Worm (Caenorhabditis elegans) whole organism, young adult: ENCODE data around the gene F22E5.2.
"Not testable (repeated sequence)": the region's sequence is repeated elsewhere in the genome, so short reads cannot be mapped to it uniquely, and the experiment has no call there.

Experiments
- B0019.2 ChIP-seq: fragments of 200-800 bp; sonication (Bioruptor generic); conservative IDR thresholded peaks from 2 replicates; pipeline ENCODE4 v1.3.6; 2022; ENCODE audit warnings: missing genetic modification reagents, missing genetic modification characterization, missing compliant biosample characterization
- B0035.1 ChIP-seq: sonication (generic microtip); optimal IDR thresholded peaks from 2 replicates; lab custom pipeline; 2016; ENCODE audit warnings: missing genetic modification characterization, mild to moderate bottlenecking, missing compliant biosample characterization, missing genotype, missing genetic modification reagents
- C06A6.2 ChIP-seq: fragments of 200-800 bp; sonication (Bioruptor generic); conservative IDR thresholded peaks from 2 replicates; pipeline ENCODE4 v1.3.6; 2022; ENCODE audit warnings: missing genetic modification characterization, missing compliant biosample characterization
- C17E4.6 ChIP-seq: fragments of 200-800 bp; sonication (Bioruptor generic); IDR thresholded peaks from 2 replicates; pipeline ENCODE4 v1.3.6; 2022; ENCODE audit warnings: missing genetic modification reagents, missing genetic modification characterization, missing compliant biosample characterization
- D2030.7 ChIP-seq: fragments of 200-800 bp; sonication (Bioruptor generic); IDR thresholded peaks from 2 replicates; pipeline ENCODE4 v1.3.6; 2022; ENCODE audit warnings: missing genetic modification reagents, missing genetic modification characterization, missing compliant biosample characterization
- F22D6.2 ChIP-seq: sonication (generic microtip); optimal IDR thresholded peaks from 2 replicates; lab custom pipeline; 2016; ENCODE audit warnings: mild to moderate bottlenecking, missing genetic modification characterization, missing compliant biosample characterization
- F37B4.10 ChIP-seq: fragments of 200-800 bp; sonication (Bioruptor generic); IDR thresholded peaks from 2 replicates; pipeline ENCODE4 v1.3.6; 2022; ENCODE audit warnings: missing genetic modification characterization, missing compliant biosample characterization
- F52B5.7 ChIP-seq: sonication (generic microtip); optimal IDR thresholded peaks from 2 replicates; lab custom pipeline; 2016; ENCODE audit warnings: mild to moderate bottlenecking, missing genetic modification characterization, missing compliant biosample characterization
- K12H6.12 ChIP-seq: fragments of 200-800 bp; sonication (Bioruptor generic); optimal IDR thresholded peaks from 2 replicates; lab custom pipeline; 2018; ENCODE audit warnings: mild to moderate bottlenecking, missing genetic modification characterization, missing compliant biosample characterization
- Y79H2A.3 ChIP-seq: fragments of 200-800 bp; sonication (Bioruptor generic); conservative IDR thresholded peaks from 2 replicates; pipeline ENCODE4 v1.3.6; 2022; ENCODE audit warnings: missing genetic modification reagents, missing genetic modification characterization, missing compliant biosample characterization
- akir-1 ChIP-seq: fragments of 200-800 bp; sonication (Bioruptor generic); optimal IDR thresholded peaks from 2 replicates; lab custom pipeline; 2018; ENCODE audit warnings: mild to moderate bottlenecking, missing genetic modification characterization, moderate library complexity, missing compliant biosample characterization
- attf-5 ChIP-seq: fragments of 200-800 bp; sonication (Bioruptor generic); optimal IDR thresholded peaks from 2 replicates; lab custom pipeline; 2018; ENCODE audit warnings: mild to moderate bottlenecking, missing genetic modification characterization, missing compliant biosample characterization
- cebp-1 ChIP-seq, 2 experiments: fragments of 200-800 bp in 1 of 2; sonication (Bioruptor generic) in 1 of 2; sonication (generic microtip) in 1 of 2; IDR thresholded peaks in 1 of 2; optimal IDR thresholded peaks in 1 of 2; 2 replicates each; pipeline versions ENCODE4 v1.3.6 to Lab custom; 2017 to 2022; ENCODE audit warnings: missing compliant biosample characterization in 2 of 2, missing genetic modification characterization in 2 of 2, mild to moderate bottlenecking in 1 of 2, missing genetic modification reagents in 1 of 2, moderate library complexity in 1 of 2
- cebp-2 ChIP-seq: fragments of 200-800 bp; sonication (Bioruptor generic); IDR thresholded peaks from 2 replicates; pipeline ENCODE4 v1.3.6; 2022; ENCODE audit warnings: missing genetic modification characterization, missing compliant biosample characterization
- ceh-100 ChIP-seq: fragments of 200-800 bp; sonication (Bioruptor generic); IDR thresholded peaks from 2 replicates; pipeline ENCODE4 v1.3.6; 2022; ENCODE audit warnings: missing genetic modification reagents, missing genetic modification characterization, missing compliant biosample characterization
- egl-18 ChIP-seq: fragments of 200-800 bp; sonication (Bioruptor generic); IDR thresholded peaks from 2 replicates; pipeline ENCODE4 v1.3.6; 2022; ENCODE audit warnings: missing genetic modification reagents, missing genetic modification characterization, missing compliant biosample characterization
- egl-44 ChIP-seq: fragments of 200-800 bp; sonication (Bioruptor generic); IDR thresholded peaks from 2 replicates; pipeline ENCODE4 v1.3.6; 2022; ENCODE audit warnings: missing genetic modification reagents, missing genetic modification characterization, missing compliant biosample characterization
- hmg-1.2 ChIP-seq: fragments of 200-800 bp; sonication (Bioruptor generic); IDR thresholded peaks from 2 replicates; pipeline ENCODE4 v1.3.6; 2022; ENCODE audit warnings: missing genetic modification reagents, missing genetic modification characterization, missing compliant biosample characterization
- hmg-20 ChIP-seq: fragments of 200-800 bp; sonication (Bioruptor generic); IDR thresholded peaks from 2 replicates; pipeline ENCODE4 v1.3.6; 2022; ENCODE audit warnings: missing genetic modification reagents, missing genetic modification characterization, missing compliant biosample characterization
- hsf-1 ChIP-seq: fragments of 200-800 bp; sonication (Bioruptor generic); IDR thresholded peaks from 2 replicates; pipeline ENCODE4 v1.3.6; 2022; ENCODE audit warnings: missing genetic modification reagents, missing genetic modification characterization, missing compliant biosample characterization
- lag-1 ChIP-seq: fragments of 200-800 bp; sonication (Bioruptor generic); IDR thresholded peaks from 2 replicates; pipeline ENCODE4 v1.3.6; 2022; ENCODE audit warnings: missing genetic modification reagents, missing genetic modification characterization, missing compliant biosample characterization
- let-526 ChIP-seq: fragments of 200-800 bp; sonication (Bioruptor generic); IDR thresholded peaks from 2 replicates; pipeline ENCODE4 v1.3.6; 2022; ENCODE audit warnings: missing genetic modification reagents, missing genetic modification characterization, missing compliant biosample characterization
- let-607 ChIP-seq, 2 experiments: fragments of 200-800 bp in 1 of 2; sonication (Bioruptor generic) in 1 of 2; sonication (generic microtip) in 1 of 2; optimal IDR thresholded peaks; 2 replicates each; lab custom pipeline; 2016 to 2018; ENCODE audit warnings: mild to moderate bottlenecking in 2 of 2, missing compliant biosample characterization in 2 of 2, missing genetic modification characterization in 2 of 2, moderate library complexity in 2 of 2, missing genotype in 1 of 2
- lin-54 ChIP-seq: fragments of 200-800 bp; sonication (Bioruptor generic); optimal IDR thresholded peaks from 2 replicates; lab custom pipeline; 2018; ENCODE audit warnings: mild to moderate bottlenecking, missing genetic modification characterization, missing compliant biosample characterization
- nfya-2 ChIP-seq: fragments of 200-800 bp; sonication (Bioruptor generic); IDR thresholded peaks from 2 replicates; pipeline ENCODE4 v1.3.6; 2022; ENCODE audit warnings: missing genetic modification reagents, missing genetic modification characterization, missing compliant biosample characterization
- nfyb-1 ChIP-seq: fragments of 200-800 bp; sonication (Bioruptor generic); IDR thresholded peaks from 2 replicates; pipeline ENCODE4 v1.3.6; 2022; ENCODE audit warnings: missing genetic modification reagents, missing genetic modification characterization, missing compliant biosample characterization
- nhr-120 ChIP-seq: fragments of 200-800 bp; sonication (Bioruptor generic); IDR thresholded peaks from 2 replicates; pipeline ENCODE4 v1.3.6; 2022; ENCODE audit warnings: missing genetic modification characterization, missing compliant biosample characterization
- pha-4 ChIP-seq: fragments of 150-350 bp; sonication (generic microtip); optimal IDR thresholded peaks from 2 replicates; lab custom pipeline; 2014; ENCODE audit warnings: missing biosample characterization, missing genetic modification reagents, missing genetic modification characterization
- rcor-1 ChIP-seq: fragments of 200-800 bp; sonication (Bioruptor generic); IDR thresholded peaks from 2 replicates; pipeline ENCODE4 v1.3.6; 2022; ENCODE audit warnings: missing genetic modification reagents, missing genetic modification characterization, missing compliant biosample characterization
- sdz-38 ChIP-seq: sonication (generic microtip); optimal IDR thresholded peaks from 2 replicates; lab custom pipeline; 2016; ENCODE audit warnings: missing genotype, missing genetic modification characterization, missing compliant biosample characterization
- snpc-1.1 ChIP-seq: sonication (generic microtip); optimal IDR thresholded peaks from 2 replicates; lab custom pipeline; 2017; ENCODE audit warnings: missing genetic modification characterization, mild to moderate bottlenecking, missing compliant biosample characterization, antibody characterized with exemption, moderate library complexity, missing genotype, missing genetic modification reagents; ENCODE audit not compliant: insufficient read depth
- zfh-2 ChIP-seq: fragments of 200-800 bp; sonication (Bioruptor generic); conservative IDR thresholded peaks from 2 replicates; pipeline ENCODE4 v1.3.6; 2022; ENCODE audit warnings: missing genetic modification reagents, missing genetic modification characterization, missing compliant biosample characterization
- ztf-26 ChIP-seq: sonication (generic microtip); optimal IDR thresholded peaks from 2 replicates; lab custom pipeline; 2017; ENCODE audit warnings: missing genetic modification characterization, missing compliant biosample characterization
- ztf-28 ChIP-seq: fragments of 200-800 bp; sonication (Bioruptor generic); IDR thresholded peaks from 2 replicates; pipeline ENCODE4 v1.3.6; 2022; ENCODE audit warnings: missing genetic modification reagents, missing genetic modification characterization, missing compliant biosample characterization

The F22E5.2 gene

ce11 chrII:2644498-2644897 lies 20.7 kb upstream of the F22E5.2 start, which contains the start of gene F22E5.11 (continued):
- TF ChIP-seq egl-18 (GFP tag; lab: Robert Waterston, UW), result no peak
- TF ChIP-seq egl-44 (GFP tag; lab: Robert Waterston, UW), result no peak

- TF ChIP-seq let-526 (GFP tag; lab: Robert Waterston, UW); rcor-1; attf-5: not testable (repeated sequence)
These were observed 18.4 kb upstream of the F22E5.2 start, which contains the start of gene F22E5.12 for ce11 chrII:2646756-2647155. Gene F22E5.12, minus strand, starts transcription at chrII:2646856.

ce11 chrII:2649015-2649414 lies 16.2 kb upstream of the F22E5.2 start:
- peak; percentile 28; the same call in 1 of the 2 replicates for TF ChIP-seq hmg-1.2 (GFP tag; lab: Robert Waterston, UW)
- 0 out of 2 replicates have a peak, but pooled peaks have one; percentile 16 for TF ChIP-seq C06A6.2 (GFP tag; lab: Robert Waterston, UW)
- no peak for TF ChIP-seq pha-4 (tag; lab: Kevin White, UChicago)

ce11 chrII:2649539-2649938 lies 15.6 kb upstream of the F22E5.2 start, which contains the start of the genes F22E5.13 and F22E5.6:
Gene F22E5.13, minus strand, starts transcription at chrII:2649639.
Gene F22E5.6, plus strand, starts transcription at chrII:2649835.
- TF ChIP-seq hmg-1.2 (GFP tag; lab: Robert Waterston, UW) (no peak), ztf-28 (GFP tag; lab: Robert Waterston, UW) (no peak), cebp-2 (GFP tag; lab: Robert Waterston, UW) (no peak), nhr-120 (GFP tag; lab: Robert Waterston, UW) (no peak)

- TF ChIP-seq akir-1 (GFP tag; lab: Kevin White, UChicago) (no peak), zfh-2 (GFP tag; lab: Robert Waterston, UW) (0 out of 2 replicates have a peak, but pooled peaks have one; percentile 37), ceh-100 (GFP tag; lab: Robert Waterston, UW) (no peak), lag-1 (no peak), sdz-38 (tag; lab: Kevin White, UChicago) (no peak), lin-54 (GFP tag; lab: Kevin White, UChicago) (no peak), cebp-1 (GFP tag; IDR thresholded peaks at IDR 0.05; lab: Robert Waterston, UW) (no peak), cebp-1 (tag; optimal IDR thresholded peaks at IDR 0.05; lab: Kevin White, UChicago) (no peak)
These were observed 8.6 kb upstream of the F22E5.2 start, which contains the start of gene sri-47 for ce11 chrII:2656606-2657005. Gene sri-47, plus strand, starts transcription at chrII:2656906.

ce11 chrII:2659364-2659763 lies 5.8 kb upstream of the F22E5.2 start, which contains the start of gene gcy-21:
Gene gcy-21, plus strand, starts transcription at chrII:2659664.
- no peak for TF ChIP-seq F52B5.7 (tag; lab: Kevin White, UChicago)
- no peak for TF ChIP-seq C06A6.2 (GFP tag; lab: Robert Waterston, UW)
- TF ChIP-seq F22D6.2 (tag; lab: Kevin White, UChicago), result no peak
- TF ChIP-seq D2030.7 (GFP tag; lab: Robert Waterston, UW), result no peak
- TF ChIP-seq let-607 (tag; optimal IDR thresholded peaks at IDR 0.05; lab: Kevin White, UChicago), result no peak
- TF ChIP-seq nfya-2 (GFP tag; lab: Robert Waterston, UW), result no peak
- no peak for TF ChIP-seq F37B4.10 (GFP tag; lab: Robert Waterston, UW)
- no peak for TF ChIP-seq B0019.2
- TF ChIP-seq Y79H2A.3 (GFP tag; lab: Robert Waterston, UW), result no peak
- no peak for TF ChIP-seq C17E4.6
- TF ChIP-seq hsf-1, result no peak
- no peak for TF ChIP-seq hmg-20 (GFP tag; lab: Robert Waterston, UW)
- no peak for TF ChIP-seq nfyb-1 (GFP tag; lab: Robert Waterston, UW)
- no peak for TF ChIP-seq snpc-1.1 (tag; lab: Kevin White, UChicago)
- no peak for TF ChIP-seq ztf-26 (tag; lab: Kevin White, UChicago)
- no peak for TF ChIP-seq K12H6.12 (tag; lab: Kevin White, UChicago)
- no peak for TF ChIP-seq B0035.1 (tag; lab: Kevin White, UChicago)
